Worm (Caenorhabditis elegans) whole organism, L4 larva: ENCODE data around the gene spp-3.

Experiments used
- F10B5.3 ChIP-seq: sonication (generic microtip); optimal IDR thresholded peaks from 2 replicates; lab custom pipeline; 2016; ENCODE audit warnings: mild to moderate bottlenecking, missing genetic modification characterization, missing compliant biosample characterization
- F44E2.7 ChIP-seq: fragments of 200-800 bp; sonication (Bioruptor generic); IDR thresholded peaks from 2 replicates; pipeline ENCODE4 v2.1.2; 2022; ENCODE audit warnings: missing genetic modification characterization, missing compliant biosample characterization
- F49E8.2 ChIP-seq: sonication (generic microtip); optimal IDR thresholded peaks from 2 replicates; lab custom pipeline; 2016; ENCODE audit warnings: missing compliant biosample characterization, mild to moderate bottlenecking, missing genetic modification characterization, borderline replicate concordance
- T26A8.4 ChIP-seq: fragments of 200-800 bp; sonication (Bioruptor generic); IDR thresholded peaks from 2 replicates; pipeline ENCODE4 v1.3.6; 2022; ENCODE audit warnings: missing genetic modification characterization, missing compliant biosample characterization
- Y48G9A.11 ChIP-seq: fragments of 200-800 bp; sonication (Bioruptor generic); IDR thresholded peaks from 2 replicates; pipeline ENCODE4 v1.3.6; 2022; ENCODE audit warnings: missing genetic modification reagents, missing genetic modification characterization, missing compliant biosample characterization
- Y5F2A.4 ChIP-seq: fragments of 200-800 bp; sonication (Bioruptor generic); optimal IDR thresholded peaks from 2 replicates; lab custom pipeline; 2018; ENCODE audit warnings: mild to moderate bottlenecking, missing genetic modification characterization, missing compliant biosample characterization
- Y75B8A.6 ChIP-seq: fragments of 200-800 bp; sonication (Bioruptor generic); IDR thresholded peaks from 2 replicates; pipeline ENCODE4 v1.3.6; 2022; ENCODE audit warnings: missing genetic modification reagents, missing genetic modification characterization, missing compliant biosample characterization
- ZK337.2 ChIP-seq: fragments of 200-800 bp; sonication (Bioruptor generic); IDR thresholded peaks from 2 replicates; pipeline ENCODE4 v1.3.6; 2022; ENCODE audit warnings: missing genetic modification reagents, missing genetic modification characterization, missing compliant biosample characterization
- aha-1 ChIP-seq: fragments of 150-350 bp; peaks from one replicate; lab custom pipeline; 2014; ENCODE audit warnings: missing biosample characterization, missing genetic modification characterization
- ceh-32 ChIP-seq: sonication (generic microtip); optimal IDR thresholded peaks from 2 replicates; lab custom pipeline; 2016; ENCODE audit warnings: mild to moderate bottlenecking, missing genetic modification characterization, missing compliant biosample characterization; ENCODE audit not compliant: poor library complexity
- ceh-82 ChIP-seq: sonication (generic microtip); optimal IDR thresholded peaks from 2 replicates; lab custom pipeline; 2017; ENCODE audit warnings: missing biosample characterization, missing genetic modification characterization
- ctbp-1 ChIP-seq: fragments of 200-800 bp; sonication (Bioruptor generic); IDR thresholded peaks from 2 replicates; pipeline ENCODE4 v1.3.6; 2022; ENCODE audit warnings: missing genetic modification reagents, missing genetic modification characterization, missing compliant biosample characterization
- daf-16 ChIP-seq, 3 experiments: sonication (generic microtip); optimal IDR thresholded peaks; 2 replicates each; lab custom pipeline; 2016 to 2017; ENCODE audit warnings: missing genetic modification characterization in 3 of 3, missing genetic modification reagents in 3 of 3, mild to moderate bottlenecking in 2 of 3, missing compliant biosample characterization in 2 of 3, missing biosample characterization in 1 of 3, moderate library complexity in 1 of 3
- daf-19 ChIP-seq: fragments of 200-800 bp; sonication (Bioruptor generic); conservative IDR thresholded peaks from 2 replicates; pipeline ENCODE4 v1.3.6; 2022; ENCODE audit warnings: missing genetic modification characterization, missing compliant biosample characterization
- daf-8 ChIP-seq: fragments of 200-800 bp; sonication (Bioruptor generic); IDR thresholded peaks from 2 replicates; pipeline ENCODE4 v1.3.6; 2022; ENCODE audit warnings: missing genetic modification characterization, missing compliant biosample characterization
- dmd-6 ChIP-seq: fragments of 200-800 bp; sonication (Bioruptor generic); IDR thresholded peaks from 2 replicates; pipeline ENCODE4 v1.3.6; 2022; ENCODE audit warnings: missing genetic modification reagents, missing genetic modification characterization, missing compliant biosample characterization
- dmd-8 ChIP-seq: fragments of 200-800 bp; sonication (Bioruptor generic); IDR thresholded peaks from 2 replicates; pipeline ENCODE4 v1.3.6; 2022; ENCODE audit warnings: missing genetic modification characterization, missing compliant biosample characterization
- dpl-1 ChIP-seq: fragments of 150-350 bp; optimal IDR thresholded peaks from 2 replicates; lab custom pipeline; 2014; ENCODE audit warnings: missing biosample characterization, missing genetic modification reagents, missing genetic modification characterization
- duxl-1 ChIP-seq: sonication (generic microtip); optimal IDR thresholded peaks from 2 replicates; lab custom pipeline; 2016; ENCODE audit warnings: mild to moderate bottlenecking, missing genetic modification characterization, moderate library complexity, missing compliant biosample characterization; ENCODE audit not compliant: poor library complexity
- egl-43 ChIP-seq: fragments of 200-800 bp; sonication (Bioruptor generic); IDR thresholded peaks from 2 replicates; pipeline ENCODE4 v1.3.6; 2022; ENCODE audit warnings: missing genetic modification reagents, missing genetic modification characterization, missing compliant biosample characterization
- fkh-10 ChIP-seq: fragments of 150-350 bp; optimal IDR thresholded peaks from 2 replicates; lab custom pipeline; 2014; ENCODE audit warnings: missing biosample characterization, missing genetic modification reagents, missing genetic modification characterization
- gei-8 ChIP-seq: fragments of 200-800 bp; sonication (Bioruptor generic); optimal IDR thresholded peaks from 2 replicates; lab custom pipeline; 2018; ENCODE audit warnings: mild to moderate bottlenecking, missing genetic modification characterization, missing compliant biosample characterization
- hif-1 ChIP-seq, 2 experiments: sonication (generic microtip); optimal IDR thresholded peaks; 2 replicates each; lab custom pipeline; 2016 to 2017; ENCODE audit warnings: missing compliant biosample characterization in 2 of 2, missing genetic modification characterization in 2 of 2, missing genetic modification reagents in 2 of 2, missing genotype in 2 of 2, mild to moderate bottlenecking in 1 of 2
- hlh-11 ChIP-seq: fragments of 200-800 bp; sonication (Bioruptor generic); optimal IDR thresholded peaks from 2 replicates; lab custom pipeline; 2018; ENCODE audit warnings: mild to moderate bottlenecking, missing genetic modification characterization, missing compliant biosample characterization
- hlh-30 ChIP-seq: sonication (generic microtip); optimal IDR thresholded peaks from 2 replicates; lab custom pipeline; 2017; ENCODE audit warnings: antibody characterized with exemption, mild to moderate bottlenecking, missing genetic modification characterization, missing compliant biosample characterization; ENCODE audit not compliant: insufficient read depth
- jun-1 ChIP-seq: fragments of 150-350 bp; optimal IDR thresholded peaks from 2 replicates; lab custom pipeline; 2014; ENCODE audit warnings: missing biosample characterization, missing genetic modification reagents, missing genetic modification characterization
- lin-13 ChIP-seq: fragments of 150-350 bp; optimal IDR thresholded peaks from 2 replicates; lab custom pipeline; 2014; ENCODE audit warnings: missing biosample characterization, missing genetic modification reagents, missing genetic modification characterization
- lir-3 ChIP-seq: sonication (generic microtip); optimal IDR thresholded peaks from 2 replicates; lab custom pipeline; 2016; ENCODE audit warnings: mild to moderate bottlenecking, missing genetic modification characterization, missing compliant biosample characterization
- madf-9 ChIP-seq: fragments of 200-800 bp; sonication (Bioruptor generic); conservative IDR thresholded peaks from 2 replicates; pipeline ENCODE4 v1.3.6; 2022; ENCODE audit warnings: missing genetic modification reagents, missing genetic modification characterization, missing compliant biosample characterization
- mdl-1 ChIP-seq, 2 experiments: fragments of 150-350 bp in 1 of 2; sonication (generic microtip) in 1 of 2; optimal IDR thresholded peaks; 2 replicates each; lab custom pipeline; 2014 to 2017; ENCODE audit warnings: missing biosample characterization in 2 of 2, missing genetic modification characterization in 2 of 2
- mdt-29 ChIP-seq: fragments of 200-800 bp; sonication (Bioruptor generic); IDR thresholded peaks from 2 replicates; pipeline ENCODE4 v1.3.6; 2022; ENCODE audit warnings: missing genetic modification reagents, missing genetic modification characterization, missing compliant biosample characterization
- mep-1 ChIP-seq: fragments of 150-350 bp; sonication (generic microtip); optimal IDR thresholded peaks from 3 replicates; lab custom pipeline; 2014; ENCODE audit warnings: missing biosample characterization, missing genetic modification characterization
- mes-2 ChIP-seq: sonication (generic microtip); optimal IDR thresholded peaks from 2 replicates; lab custom pipeline; 2016; ENCODE audit warnings: missing genotype, mild to moderate bottlenecking, missing genetic modification characterization, missing compliant biosample characterization; ENCODE audit not compliant: poor library complexity, severe bottlenecking
- nhr-11 ChIP-seq: fragments of 150-350 bp; optimal IDR thresholded peaks from 2 replicates; lab custom pipeline; 2014; ENCODE audit warnings: missing biosample characterization, missing genetic modification characterization
- nhr-111 ChIP-seq: fragments of 200-800 bp; sonication (Bioruptor generic); optimal IDR thresholded peaks from 2 replicates; lab custom pipeline; 2018; ENCODE audit warnings: mild to moderate bottlenecking, missing genetic modification characterization, missing compliant biosample characterization
- nhr-25 ChIP-seq: sonication (generic microtip); optimal IDR thresholded peaks from 2 replicates; lab custom pipeline; 2017; ENCODE audit warnings: missing genetic modification characterization, mild to moderate bottlenecking, missing compliant biosample characterization, antibody characterized with exemption, moderate library complexity, borderline replicate concordance; ENCODE audit not compliant: insufficient read depth
- nhr-28 ChIP-seq: fragments of 150-350 bp; optimal IDR thresholded peaks from 2 replicates; lab custom pipeline; 2014; ENCODE audit warnings: missing biosample characterization, missing genetic modification characterization
- nhr-48 ChIP-seq: sonication (generic microtip); optimal IDR thresholded peaks from 2 replicates; lab custom pipeline; 2016; ENCODE audit warnings: mild to moderate bottlenecking, missing genetic modification characterization, missing compliant biosample characterization
- nhr-77 ChIP-seq: fragments of 150-350 bp; optimal IDR thresholded peaks from 2 replicates; lab custom pipeline; 2014; ENCODE audit warnings: missing biosample characterization, missing genetic modification characterization
- php-3 ChIP-seq: fragments of 200-800 bp; sonication (Bioruptor generic); IDR thresholded peaks from 2 replicates; pipeline ENCODE4 v1.3.6; 2022; ENCODE audit warnings: missing genetic modification reagents, missing genetic modification characterization, missing compliant biosample characterization
- snpc-1.2 ChIP-seq: fragments of 200-800 bp; sonication (Bioruptor generic); IDR thresholded peaks from 2 replicates; pipeline ENCODE4 v1.3.6; 2022; ENCODE audit warnings: missing genetic modification reagents, missing genetic modification characterization, missing compliant biosample characterization
- snpc-4 ChIP-seq: fragments of 150-350 bp; optimal IDR thresholded peaks from 2 replicates; lab custom pipeline; 2014; ENCODE audit warnings: missing biosample characterization, missing genetic modification characterization
- spr-3 ChIP-seq: fragments of 200-800 bp; sonication (Bioruptor generic); optimal IDR thresholded peaks from 2 replicates; lab custom pipeline; 2018; ENCODE audit warnings: mild to moderate bottlenecking, missing genetic modification characterization, missing compliant biosample characterization
- unc-39 ChIP-seq: sonication (generic microtip); optimal IDR thresholded peaks from 2 replicates; lab custom pipeline; 2017; ENCODE audit warnings: missing biosample characterization, missing genetic modification characterization
- unc-62 ChIP-seq, 3 experiments: fragments of 150-350 bp in 1 of 3; sonication (generic microtip); optimal IDR thresholded peaks in 2 of 3; peaks in 1 of 3; 1 replicate in 1 of 3; 2 replicates in 2 of 3; lab custom pipeline; 2014 to 2017; ENCODE audit warnings: missing biosample characterization in 3 of 3, missing genetic modification characterization in 3 of 3, missing genetic modification reagents in 3 of 3, missing genotype in 1 of 3
- zip-11 ChIP-seq: fragments of 200-800 bp; sonication (Bioruptor generic); IDR thresholded peaks from 2 replicates; pipeline ENCODE4 v1.3.6; 2022; ENCODE audit warnings: missing genetic modification characterization, missing compliant biosample characterization

spp-3 gene

DNA sequence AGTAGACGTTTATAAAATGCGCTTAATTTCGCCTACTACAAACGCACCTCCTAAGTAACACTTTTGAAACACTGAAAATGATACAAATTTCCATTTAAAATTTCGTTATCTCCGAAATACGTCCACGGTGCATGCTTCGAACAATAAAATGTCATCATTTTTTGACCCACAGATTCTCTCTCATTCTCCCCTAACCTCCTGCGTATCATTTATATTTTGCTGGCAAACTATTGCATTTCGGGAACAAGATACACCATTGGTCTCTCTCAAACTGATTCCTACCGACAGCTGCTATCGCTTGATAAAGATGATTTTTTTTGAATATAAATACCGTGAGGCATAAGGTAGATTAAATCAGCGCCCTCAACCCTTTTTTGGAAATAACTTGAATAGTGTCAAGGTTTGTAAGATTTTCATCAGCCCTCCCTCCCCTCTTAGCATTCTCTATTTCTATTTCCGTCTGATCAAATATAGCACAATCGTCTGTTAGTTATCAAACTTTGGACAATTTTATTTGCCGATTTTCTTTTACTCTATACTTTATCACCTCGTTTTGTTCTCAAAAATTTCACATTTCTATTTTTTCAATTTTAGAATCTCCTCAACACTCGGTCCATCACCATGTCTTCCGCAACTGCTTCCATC, 25.9 kb upstream of the spp-3 start, which contains the start of gene C07D8.6 (continued):
- TF ChIP-seq spr-3 (GFP tag; lab: Kevin White, UChicago) (no peak), nhr-77 (tag; lab: Kevin White, UChicago) (peak; percentile 70), lir-3 (tag; lab: Kevin White, UChicago) (no peak), aha-1 (tag; lab: Kevin White, UChicago) (peak; percentile 96), hlh-11 (peak; percentile 89), F44E2.7 (GFP tag; lab: Robert Waterston, UW) (no peak), ceh-82 (tag; lab: Kevin White, UChicago) (no peak), php-3 (peak; percentile 58; the same call in 1 of the 2 replicates), unc-62 (GFP tag; optimal IDR thresholded peaks at IDR 0.05 in 1 of 2; lab: Kevin White, UChicago) (peak in 1 of 2 experiments; percentile 28), unc-62 (tag; optimal IDR thresholded peaks at IDR 0.05; lab: Kevin White, UChicago) (no peak), mep-1 (tag; lab: Kevin White, UChicago) (peak; percentile 59), F10B5.3 (no peak), ctbp-1 (no peak), ZK337.2 (no peak), nhr-11 (peak; percentile 17), mdl-1 (tag; optimal IDR thresholded peaks at IDR 0.05; lab: Kevin White, UChicago) (peak in 1 of 2 experiments; percentile 50), dmd-6 (GFP tag; lab: Robert Waterston, UW) (peak; percentile 86), daf-19 (GFP tag; lab: Robert Waterston, UW) (no peak), nhr-28 (tag; lab: Kevin White, UChicago) (peak; percentile 95), hlh-30 (peak; percentile 59), Y75B8A.6 (no peak), T26A8.4 (GFP tag; lab: Robert Waterston, UW) (no peak), unc-39 (tag; lab: Kevin White, UChicago) (no peak), snpc-1.2 (no peak), snpc-4 (no peak), mdt-29 (GFP tag; lab: Robert Waterston, UW) (no peak)

DNA sequence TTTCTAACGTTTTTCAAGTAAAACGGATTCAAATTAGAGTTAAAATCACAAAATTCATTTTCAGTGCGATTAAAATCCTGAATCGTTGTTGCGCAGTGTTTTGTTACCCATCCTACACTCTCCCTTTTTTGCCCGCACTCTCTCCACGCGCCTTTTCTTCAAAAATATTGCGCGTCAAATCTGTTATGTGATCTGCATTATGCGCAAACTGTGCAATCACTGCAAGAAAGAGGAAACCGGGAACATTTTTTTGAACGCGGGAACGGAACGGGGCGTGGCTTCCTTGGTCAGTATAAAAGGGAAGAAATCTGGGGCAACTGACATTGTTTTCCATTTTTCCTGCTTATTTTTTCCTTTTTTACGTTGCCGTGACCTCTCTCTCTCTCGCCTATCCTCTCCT, 25.2 kb upstream of the spp-3 start:
- TF ChIP-seq hlh-30 (peak; percentile 12), madf-9 (GFP tag; lab: Robert Waterston, UW) (no peak), daf-19 (GFP tag; lab: Robert Waterston, UW) (no peak), mes-2 (tag; lab: Kevin White, UChicago) (peak; percentile 56), nhr-25 (no peak), unc-62 (GFP tag; optimal IDR thresholded peaks at IDR 0.05 in 1 of 2; lab: Kevin White, UChicago) (peak in 1 of 2 experiments; percentile 3), unc-62 (tag; optimal IDR thresholded peaks at IDR 0.05; lab: Kevin White, UChicago) (no peak), egl-43 (GFP tag; lab: Robert Waterston, UW) (peak; percentile 46; the same call in 1 of the 2 replicates), hif-1 (tag; optimal IDR thresholded peaks at IDR 0.05; lab: Kevin White, UChicago) (peak in 1 of 2 experiments; percentile 10), dpl-1 (GFP tag; lab: Kevin White, UChicago) (peak; percentile 30), duxl-1 (tag; lab: Kevin White, UChicago) (peak; percentile 36)

DNA sequence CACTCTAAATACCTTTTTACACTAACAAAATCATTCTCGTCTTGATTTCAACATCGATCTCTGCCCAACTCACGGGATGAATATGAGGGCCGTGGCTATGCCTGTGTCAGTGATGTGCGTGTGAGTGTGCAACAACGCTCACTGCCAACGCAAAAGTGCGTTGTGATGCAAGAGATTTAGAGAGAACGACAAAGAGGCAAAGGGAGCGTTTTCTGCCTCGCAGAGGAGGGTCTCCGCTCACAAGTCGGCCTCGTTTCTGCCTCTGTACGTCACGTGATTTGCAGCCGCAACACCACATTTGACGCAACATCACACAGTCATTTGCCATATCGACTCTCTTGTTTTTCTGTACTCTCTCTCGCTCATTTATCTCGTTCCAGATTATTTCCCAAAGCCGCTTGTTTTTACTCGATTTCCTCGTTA, 19.2 kb upstream of the spp-3 start, which contains the start of gene epg-7:
Gene epg-7, plus strand, starts transcription at position 413 of the 423 bp plus-strand sequence.
- TF ChIP-seq Y48G9A.11 (GFP tag; lab: Robert Waterston, UW), result no peak
- TF ChIP-seq nhr-48 (tag; lab: Kevin White, UChicago), result peak; percentile 88
- TF ChIP-seq nhr-25, result peak; percentile 92
- TF ChIP-seq daf-8, result no peak
- no peak for TF ChIP-seq F49E8.2 (tag; lab: Kevin White, UChicago)
- peak; percentile 95 for TF ChIP-seq fkh-10 (GFP tag; lab: Kevin White, UChicago)
- TF ChIP-seq Y5F2A.4 (GFP tag; lab: Kevin White, UChicago), result peak; percentile 57
- peak; percentile 91 for TF ChIP-seq lin-13
- TF ChIP-seq jun-1 (tag; lab: Kevin White, UChicago), result peak; percentile 83
- TF ChIP-seq mes-2 (tag; lab: Kevin White, UChicago), result peak; percentile 84
- peak; percentile 41 to 94 for TF ChIP-seq daf-16 (GFP tag; optimal IDR thresholded peaks at IDR 0.05; lab: Kevin White, UChicago)
- peak; percentile 83 for TF ChIP-seq daf-16 (tag; optimal IDR thresholded peaks at IDR 0.05; lab: Kevin White, UChicago)
- peak; percentile 63 for TF ChIP-seq ceh-32 (tag; lab: Kevin White, UChicago)
- no peak for TF ChIP-seq nhr-111 (GFP tag; lab: Kevin White, UChicago)
- TF ChIP-seq zip-11 (GFP tag; lab: Robert Waterston, UW), result no peak
- TF ChIP-seq gei-8 (GFP tag; lab: Kevin White, UChicago), result peak; percentile 55
- TF ChIP-seq dmd-8, result peak; percentile 31; the same call in 1 of the 2 replicates
